Fruit fly (Drosophila melanogaster): ENCODE data around the gene ttk.

ttk gene

dm6 chr3R:31686692-31687351, 26.8 kb upstream of the ttk start (continued):
- TF ChIP-seq mld (GFP tag; IDR thresholded peaks at IDR 0.05; ENCODE audit: partially characterized antibody) (no peak), da (GFP tag; optimal IDR thresholded peaks at IDR 0.05) (peak; percentile 15), CG11560 (tag; IDR thresholded peaks at IDR 0.05) (no peak), wdn (GFP tag; IDR thresholded peaks at IDR 0.05) (0 out of 2 replicates have a peak, but pooled peaks have one; percentile 24), sc (optimal IDR thresholded peaks at IDR 0.05) (no peak), sc (GFP tag; optimal IDR thresholded peaks at IDR 0.05) (peak; percentile 95), sd (tag; optimal IDR thresholded peaks at IDR 0.05) (no peak), YL-1 (GFP tag; optimal IDR thresholded peaks at IDR 0.05) (peak; percentile 36), Oli (tag; optimal IDR thresholded peaks at IDR 0.05) (peak; percentile 90), insv (GFP tag; optimal IDR thresholded peaks at IDR 0.05) (no peak), CG34376 (GFP tag; optimal IDR thresholded peaks at IDR 0.05) (no peak), fd96Cb (tag; optimal IDR thresholded peaks at IDR 0.05) (peak; percentile 95), lab (GFP tag; optimal IDR thresholded peaks at IDR 0.05) (peak; percentile 65), oc (tag; optimal IDR thresholded peaks at IDR 0.05) (peak; percentile 91), CG10543 (GFP tag; optimal IDR thresholded peaks at IDR 0.05) (peak; percentile 40), fd64A (GFP tag; optimal IDR thresholded peaks at IDR 0.05) (peak; percentile 93), Fer2 (tag; optimal IDR thresholded peaks at IDR 0.05) (peak; percentile 17), CG14860 (GFP tag; IDR thresholded peaks at IDR 0.05; ENCODE audit: partially characterized antibody) (no peak), toy (GFP tag; IDR thresholded peaks at IDR 0.05) (no peak), schlank (tag; optimal IDR thresholded peaks at IDR 0.05) (no peak), luna (GFP tag; optimal IDR thresholded peaks at IDR 0.05) (no peak), CG17568 (GFP tag; optimal IDR thresholded peaks at IDR 0.05) (peak; percentile 72), CG7745 (tag; optimal IDR thresholded peaks at IDR 0.05) (peak; percentile 80), NC2β (GFP tag; optimal IDR thresholded peaks at IDR 0.05) (peak; percentile 94), dan (GFP tag; IDR thresholded peaks at IDR 0.05) (peak; percentile 61), CG14014 (GFP tag; IDR thresholded peaks at IDR 0.05) (peak; percentile 72), Abd-B (GFP tag; optimal IDR thresholded peaks at IDR 0.05) (peak; percentile 80), CG9609 (GFP tag; optimal IDR thresholded peaks at IDR 0.05) (peak; percentile 78), pfk (GFP tag; optimal IDR thresholded peaks at IDR 0.05) (no peak), CG9727 (GFP tag; optimal IDR thresholded peaks at IDR 0.05) (peak; percentile 92), danr (GFP tag; IDR thresholded peaks at IDR 0.05) (peak; percentile 76), corto (GFP tag; optimal IDR thresholded peaks at IDR 0.05) (no peak), CG6272 (GFP tag; IDR thresholded peaks at IDR 0.05) (peak; percentile 61), CG11093 (GFP tag; IDR thresholded peaks at IDR 0.05) (peak; percentile 78), Atf-2 (GFP tag; optimal IDR thresholded peaks at IDR 0.05) (peak; percentile 84), Atf6 (GFP tag; IDR thresholded peaks at IDR 0.05) (no peak), scrt (GFP tag; optimal IDR thresholded peaks at IDR 0.05) (peak; percentile 66), phol (tag; optimal IDR thresholded peaks at IDR 0.05) (peak; percentile 94), CG31388 (GFP tag; optimal IDR thresholded peaks at IDR 0.05) (peak; percentile 17), CG10274 (GFP tag; optimal IDR thresholded peaks at IDR 0.05) (peak; percentile 46), Sry-β (GFP tag; optimal IDR thresholded peaks at IDR 0.05) (peak; percentile 56), ara (GFP tag; IDR thresholded peaks at IDR 0.05) (peak; percentile 94), CHES-1-like (GFP tag; optimal IDR thresholded peaks at IDR 0.05) (peak; percentile 68), Hr39 (optimal IDR thresholded peaks at IDR 0.05) (no peak), Ada2b (GFP tag; IDR thresholded peaks at IDR 0.05) (peak; percentile 49; the same call in 1 of the 2 replicates), CG11398 (GFP tag; optimal IDR thresholded peaks at IDR 0.05) (peak; percentile 84), zen (tag; optimal IDR thresholded peaks at IDR 0.05) (peak; percentile 88), CG1603 (tag; optimal IDR thresholded peaks at IDR 0.05) (peak; percentile 95), fd102C (GFP tag; optimal IDR thresholded peaks at IDR 0.05) (peak; percentile 25), bsh (GFP tag; optimal IDR thresholded peaks at IDR 0.05) (peak; percentile 89 to 98)

Data from whole organism, embryonic.